Worm (Caenorhabditis elegans): Measurements from ENCODE around the gene far-8.

ce11 chrIII:794000-794399, 48.7 kb upstream of the far-8 start, which contains the start of gene rps-29:
- TF ChIP-seq nhr-237 (tag; optimal IDR thresholded peaks at IDR 0.05) (no peak), ceh-16 (tag; optimal IDR thresholded peaks at IDR 0.05) (no peak), skn-1 (tag; optimal IDR thresholded peaks at IDR 0.05) (no peak)

Measured in whole organism, L3 larva.